Worm (Caenorhabditis elegans) whole organism, late embryonic: ENCODE measurements around the gene nhx-2.

ENCODE experiments used
- C38D4.7 ChIP-seq: fragments of 200-800 bp; sonication (Bioruptor generic); optimal IDR thresholded peaks from 2 replicates; lab custom pipeline; 2018; ENCODE audit warnings: mild to moderate bottlenecking, missing genetic modification characterization, moderate library complexity, missing compliant biosample characterization
- K09A11.1 ChIP-seq: sonication (generic microtip); optimal IDR thresholded peaks from 2 replicates; lab custom pipeline; 2017; ENCODE audit warnings: antibody characterized with exemption, mild to moderate bottlenecking, missing genetic modification characterization, missing compliant biosample characterization; ENCODE audit not compliant: insufficient read depth
- T23F11.4 ChIP-seq: fragments of 200-800 bp; sonication (Bioruptor generic); optimal IDR thresholded peaks from 2 replicates; lab custom pipeline; 2018; ENCODE audit warnings: mild to moderate bottlenecking, missing genetic modification characterization, missing compliant biosample characterization
- ahr-1 ChIP-seq: sonication (generic microtip); optimal IDR thresholded peaks from 2 replicates; lab custom pipeline; 2016; ENCODE audit warnings: missing genetic modification characterization, missing compliant biosample characterization
- ceh-14 ChIP-seq: sonication (generic microtip); optimal IDR thresholded peaks from 2 replicates; lab custom pipeline; 2016; ENCODE audit warnings: missing genotype, missing genetic modification characterization, missing compliant biosample characterization
- ceh-18 ChIP-seq: sonication (generic microtip); optimal IDR thresholded peaks from 2 replicates; lab custom pipeline; 2016; ENCODE audit warnings: missing genetic modification characterization, missing compliant biosample characterization
- ceh-2 ChIP-seq: sonication (generic microtip); optimal IDR thresholded peaks from 2 replicates; lab custom pipeline; 2016; ENCODE audit warnings: missing genotype, missing genetic modification characterization, missing compliant biosample characterization
- ceh-24 ChIP-seq: sonication (generic microtip); optimal IDR thresholded peaks from 2 replicates; lab custom pipeline; 2016; ENCODE audit warnings: mild to moderate bottlenecking, missing genetic modification characterization, missing compliant biosample characterization
- ceh-30 ChIP-seq: fragments of 150-350 bp; optimal IDR thresholded peaks from 2 replicates; lab custom pipeline; 2014; ENCODE audit warnings: missing biosample characterization, missing genetic modification characterization
- ceh-31 ChIP-seq: sonication (generic microtip); optimal IDR thresholded peaks from 2 replicates; lab custom pipeline; 2016; ENCODE audit warnings: missing genetic modification characterization, missing compliant biosample characterization
- ceh-34 ChIP-seq: sonication (generic microtip); optimal IDR thresholded peaks from 2 replicates; lab custom pipeline; 2016; ENCODE audit warnings: mild to moderate bottlenecking, missing genetic modification characterization, missing compliant biosample characterization
- ceh-48 ChIP-seq: sonication (generic microtip); optimal IDR thresholded peaks from 2 replicates; lab custom pipeline; 2016; ENCODE audit warnings: missing genetic modification characterization, inconsistent platforms, missing compliant biosample characterization
- ceh-6 ChIP-seq: fragments of 200-800 bp; sonication (Bioruptor generic); optimal IDR thresholded peaks from 2 replicates; lab custom pipeline; 2018; ENCODE audit warnings: mild to moderate bottlenecking, missing genetic modification characterization, missing compliant biosample characterization
- che-1 ChIP-seq: sonication (generic microtip); optimal IDR thresholded peaks from 2 replicates; lab custom pipeline; 2016; ENCODE audit warnings: mild to moderate bottlenecking, missing genetic modification characterization, missing compliant biosample characterization
- dve-1 ChIP-seq: sonication (generic microtip); optimal IDR thresholded peaks from 2 replicates; lab custom pipeline; 2017; ENCODE audit warnings: antibody characterized with exemption, mild to moderate bottlenecking, missing genetic modification characterization, missing compliant biosample characterization
- elt-2 ChIP-seq: sonication (generic microtip); optimal IDR thresholded peaks from 2 replicates; lab custom pipeline; 2016; ENCODE audit warnings: missing genetic modification reagents, missing genetic modification characterization, missing compliant biosample characterization
- elt-4 ChIP-seq: sonication (generic microtip); optimal IDR thresholded peaks from 2 replicates; lab custom pipeline; 2016; ENCODE audit warnings: missing genetic modification characterization, missing compliant biosample characterization
- ets-4 ChIP-seq: sonication (generic microtip); optimal IDR thresholded peaks from 2 replicates; lab custom pipeline; 2016; ENCODE audit warnings: missing genetic modification characterization, missing compliant biosample characterization
- fax-1 ChIP-seq: sonication (generic microtip); optimal IDR thresholded peaks from 2 replicates; lab custom pipeline; 2016; ENCODE audit warnings: missing genotype, missing genetic modification characterization, missing compliant biosample characterization
- fkh-10 ChIP-seq: fragments of 150-350 bp; optimal IDR thresholded peaks from 2 replicates; lab custom pipeline; 2014; ENCODE audit warnings: missing biosample characterization, missing genetic modification reagents, missing genetic modification characterization
- gmeb-2 ChIP-seq: sonication (generic microtip); optimal IDR thresholded peaks from 2 replicates; lab custom pipeline; 2016; ENCODE audit warnings: missing genetic modification characterization, inconsistent platforms, missing compliant biosample characterization
- hlh-15 ChIP-seq: sonication (generic microtip); optimal IDR thresholded peaks from 2 replicates; lab custom pipeline; 2016; ENCODE audit warnings: missing genetic modification characterization, missing compliant biosample characterization
- hlh-30 ChIP-seq: sonication (generic microtip); optimal IDR thresholded peaks from 2 replicates; lab custom pipeline; 2017; ENCODE audit warnings: antibody characterized with exemption, missing genetic modification characterization, missing compliant biosample characterization; ENCODE audit not compliant: insufficient read depth
- hlh-8 ChIP-seq: sonication (generic microtip); optimal IDR thresholded peaks from 2 replicates; lab custom pipeline; 2016; ENCODE audit warnings: missing genotype, missing genetic modification characterization, missing compliant biosample characterization
- lin-11 ChIP-seq: fragments of 200-800 bp; sonication (Bioruptor generic); optimal IDR thresholded peaks from 2 replicates; lab custom pipeline; 2018; ENCODE audit warnings: mild to moderate bottlenecking, missing genetic modification characterization, missing compliant biosample characterization
- nfya-1 ChIP-seq: sonication (generic microtip); optimal IDR thresholded peaks from 2 replicates; lab custom pipeline; 2017; ENCODE audit warnings: missing genetic modification characterization, mild to moderate bottlenecking, missing compliant biosample characterization, antibody characterized with exemption, moderate library complexity
- nhr-232 ChIP-seq: sonication (generic microtip); optimal IDR thresholded peaks from 2 replicates; lab custom pipeline; 2016; ENCODE audit warnings: missing genetic modification characterization, missing compliant biosample characterization
- npax-4 ChIP-seq: sonication (generic microtip); optimal IDR thresholded peaks from 2 replicates; lab custom pipeline; 2016; ENCODE audit warnings: missing genetic modification characterization, missing compliant biosample characterization
- odd-2 ChIP-seq: sonication (generic microtip); optimal IDR thresholded peaks from 2 replicates; lab custom pipeline; 2017; ENCODE audit warnings: antibody characterized with exemption, mild to moderate bottlenecking, missing genetic modification characterization, missing compliant biosample characterization
- pag-3 ChIP-seq: sonication (generic microtip); optimal IDR thresholded peaks from 2 replicates; lab custom pipeline; 2016; ENCODE audit warnings: missing compliant biosample characterization, missing genetic modification characterization, borderline replicate concordance
- pat-9 ChIP-seq: fragments of 200-800 bp; sonication (Bioruptor generic); optimal IDR thresholded peaks from 2 replicates; lab custom pipeline; 2018; ENCODE audit warnings: mild to moderate bottlenecking, missing genetic modification characterization, moderate library complexity, missing compliant biosample characterization
- pax-1 ChIP-seq: fragments of 150-350 bp; optimal IDR thresholded peaks from 2 replicates; lab custom pipeline; 2014; ENCODE audit warnings: missing biosample characterization, missing genetic modification characterization
- pha-2 ChIP-seq: sonication (generic microtip); optimal IDR thresholded peaks from 2 replicates; lab custom pipeline; 2017; ENCODE audit warnings: mild to moderate bottlenecking, missing genetic modification characterization, missing compliant biosample characterization
- pqm-1 ChIP-seq: sonication (generic microtip); optimal IDR thresholded peaks from 2 replicates; lab custom pipeline; 2016; ENCODE audit warnings: missing genetic modification characterization, missing compliant biosample characterization
- ref-2 ChIP-seq: sonication (generic microtip); optimal IDR thresholded peaks from 2 replicates; lab custom pipeline; 2016; ENCODE audit warnings: missing genetic modification characterization, missing compliant biosample characterization
- rnt-1 ChIP-seq: sonication (generic microtip); optimal IDR thresholded peaks from 2 replicates; lab custom pipeline; 2016; ENCODE audit warnings: missing genetic modification characterization, missing compliant biosample characterization
- syd-9 ChIP-seq: sonication (generic microtip); optimal IDR thresholded peaks from 2 replicates; lab custom pipeline; 2016; ENCODE audit warnings: mild to moderate bottlenecking, missing genetic modification characterization, moderate library complexity, missing compliant biosample characterization
- tbx-2 ChIP-seq: sonication (generic microtip); optimal IDR thresholded peaks from 2 replicates; lab custom pipeline; 2016; ENCODE audit warnings: missing genetic modification characterization, missing compliant biosample characterization
- ttx-3 ChIP-seq: sonication (generic microtip); optimal IDR thresholded peaks from 2 replicates; lab custom pipeline; 2016; ENCODE audit warnings: missing genetic modification reagents, missing genetic modification characterization, missing compliant biosample characterization
- unc-42 ChIP-seq: sonication (generic microtip); optimal IDR thresholded peaks from 2 replicates; lab custom pipeline; 2016; ENCODE audit warnings: missing genotype, missing genetic modification characterization, missing compliant biosample characterization
- unc-55 ChIP-seq: sonication (generic microtip); optimal IDR thresholded peaks from 2 replicates; lab custom pipeline; 2017; ENCODE audit warnings: missing biosample characterization, missing genetic modification reagents, missing genetic modification characterization
- zip-5 ChIP-seq: sonication (generic microtip); optimal IDR thresholded peaks from 2 replicates; lab custom pipeline; 2016; ENCODE audit warnings: missing genetic modification characterization, missing compliant biosample characterization

nhx-2 gene

ce11 chrII:7670039-7670438, 23.7 kb downstream of the nhx-2 start:
- no peak for TF ChIP-seq C38D4.7
- TF ChIP-seq gmeb-2 (tag; lab: Kevin White, UChicago): no peak
- TF ChIP-seq nhr-232 (tag; lab: Kevin White, UChicago): no peak
- no peak for TF ChIP-seq ceh-30 (tag; lab: Kevin White, UChicago)
- TF ChIP-seq ceh-2 (tag; lab: Kevin White, UChicago): no peak
- TF ChIP-seq T23F11.4 (GFP tag; lab: Kevin White, UChicago): no peak
- no peak for TF ChIP-seq syd-9
- no peak for TF ChIP-seq ceh-18
- TF ChIP-seq lin-11: no peak
- no peak for TF ChIP-seq ets-4
- TF ChIP-seq unc-55 (GFP tag; lab: Kevin White, UChicago): no peak
- no peak for TF ChIP-seq K09A11.1 (tag; lab: Kevin White, UChicago)
- no peak for TF ChIP-seq npax-4 (tag; lab: Kevin White, UChicago)
- no peak for TF ChIP-seq pqm-1

- TF ChIP-seq che-1 (tag; lab: Kevin White, UChicago) (no peak), fkh-10 (GFP tag; lab: Kevin White, UChicago) (no peak), unc-42 (tag; lab: Kevin White, UChicago) (peak; percentile 57), pag-3 (tag; lab: Kevin White, UChicago) (no peak), odd-2 (tag; lab: Kevin White, UChicago) (no peak), pax-1 (tag; lab: Kevin White, UChicago) (no peak), ets-4 (no peak), pha-2 (no peak), elt-4 (tag; lab: Kevin White, UChicago) (no peak), npax-4 (tag; lab: Kevin White, UChicago) (no peak), dve-1 (tag; lab: Kevin White, UChicago) (no peak), nfya-1 (peak; percentile 59), elt-2 (tag; lab: Kevin White, UChicago) (peak; percentile 35), fax-1 (tag; lab: Kevin White, UChicago) (no peak), hlh-8 (tag; lab: Kevin White, UChicago) (no peak), ceh-6 (GFP tag; lab: Kevin White, UChicago) (no peak), pat-9 (tag; lab: Kevin White, UChicago) (no peak), hlh-15 (tag; lab: Kevin White, UChicago) (no peak), pqm-1 (no peak), hlh-30 (tag; lab: Kevin White, UChicago) (no peak), rnt-1 (tag; lab: Kevin White, UChicago) (no peak), ceh-24 (tag; lab: Kevin White, UChicago) (no peak), ceh-31 (tag; lab: Kevin White, UChicago) (peak; percentile 50), zip-5 (tag; lab: Kevin White, UChicago) (no peak), tbx-2 (tag; lab: Kevin White, UChicago) (peak; percentile 62), ref-2 (no peak), ttx-3 (tag; lab: Kevin White, UChicago) (no peak), ceh-14 (no peak), ahr-1 (tag; lab: Kevin White, UChicago) (no peak), ceh-34 (peak; percentile 35), gmeb-2 (tag; lab: Kevin White, UChicago) (no peak), ceh-48 (tag; lab: Kevin White, UChicago) (no peak)
Observed at ce11 chrII:7669409-7669808, 24.3 kb downstream of the nhx-2 start.
